Worm (Caenorhabditis elegans): ENCODE data around the gene F08B12.4.

The F08B12.4 gene

DNA sequence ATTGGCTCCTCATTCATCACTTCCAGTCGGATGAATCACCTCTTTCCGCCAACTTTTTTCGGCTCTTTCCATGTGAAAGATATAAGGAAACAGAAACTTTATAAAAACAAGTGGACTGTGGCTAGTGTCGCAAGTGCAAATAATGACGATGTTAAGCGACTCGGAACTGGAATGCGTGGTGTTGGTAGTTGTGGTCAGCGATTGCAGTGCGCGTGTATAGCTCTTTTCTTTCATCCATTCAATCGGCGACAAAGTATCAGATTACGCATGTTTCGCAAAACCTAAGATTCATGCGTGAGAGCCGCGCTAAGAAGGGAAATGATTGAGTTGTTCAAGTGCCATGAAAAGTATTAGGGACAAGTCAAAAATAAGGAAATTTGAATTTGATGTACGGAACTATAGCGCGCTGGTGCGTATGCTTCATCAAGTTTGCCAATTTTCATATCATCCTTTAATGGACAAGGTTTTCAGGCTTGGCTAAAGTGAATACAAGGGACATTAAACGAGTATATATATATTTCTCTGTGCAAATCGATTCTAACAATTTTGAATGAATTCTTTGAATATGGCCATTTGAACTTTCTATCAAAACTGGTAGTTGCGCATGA is 19.7 kb downstream of the F08B12.4 start:
- TF ChIP-seq nhr-67 (tag; optimal IDR thresholded peaks at IDR 0.05) (no peak), hmg-11 (tag; optimal IDR thresholded peaks at IDR 0.05) (no peak), lsy-12 (tag; optimal IDR thresholded peaks at IDR 0.05) (no peak), ztf-4 (tag; optimal IDR thresholded peaks at IDR 0.05) (no peak)

DNA sequence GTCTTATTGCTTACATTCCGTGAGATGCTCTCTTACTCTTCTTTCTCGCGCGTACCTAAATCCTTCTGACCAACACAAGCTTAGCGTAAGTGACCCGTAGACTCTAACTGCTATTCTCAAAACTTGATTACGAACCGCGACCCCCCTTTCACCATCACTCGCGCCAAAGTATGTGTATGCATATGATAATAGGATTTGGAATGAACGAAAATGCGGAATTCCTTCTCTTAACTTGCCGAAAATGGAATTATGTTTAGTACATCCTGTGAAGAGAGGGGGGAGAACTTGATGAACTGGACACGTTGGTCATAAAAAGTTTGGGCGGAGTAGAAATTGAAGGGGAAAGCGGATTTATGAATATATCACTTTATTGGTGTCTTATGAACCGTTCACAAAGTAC is 20.6 kb downstream of the F08B12.4 start:
- TF ChIP-seq fkh-10 (GFP tag; optimal IDR thresholded peaks at IDR 0.05) (peak; percentile 95), ceh-28 (tag; optimal IDR thresholded peaks at IDR 0.05) (no peak), nfya-1 (tag; optimal IDR thresholded peaks at IDR 0.05; ENCODE audit: insufficient read depth) (peak; percentile 11), ceh-9 (tag; optimal IDR thresholded peaks at IDR 0.05) (no peak), pha-4 (tag; optimal IDR thresholded peaks at IDR 0.05) (no peak), nhr-77 (tag; optimal IDR thresholded peaks at IDR 0.05) (no peak), nhr-25 (tag; optimal IDR thresholded peaks at IDR 0.05) (no peak), elt-3 (tag; optimal IDR thresholded peaks at IDR 0.05) (no peak), lin-15B (tag; optimal IDR thresholded peaks at IDR 0.05) (no peak), ztf-11 (tag; optimal IDR thresholded peaks at IDR 0.05) (no peak), elt-2 (tag; optimal IDR thresholded peaks at IDR 0.05) (no peak), daf-12 (tag; optimal IDR thresholded peaks at IDR 0.05) (no peak), lsy-12 (tag; optimal IDR thresholded peaks at IDR 0.05) (no peak), eor-1 (tag; optimal IDR thresholded peaks at IDR 0.05) (no peak), ama-1 (optimal IDR thresholded peaks at IDR 0.05) (no peak), mml-1 (tag; optimal IDR thresholded peaks at IDR 0.05) (no peak)

DNA sequence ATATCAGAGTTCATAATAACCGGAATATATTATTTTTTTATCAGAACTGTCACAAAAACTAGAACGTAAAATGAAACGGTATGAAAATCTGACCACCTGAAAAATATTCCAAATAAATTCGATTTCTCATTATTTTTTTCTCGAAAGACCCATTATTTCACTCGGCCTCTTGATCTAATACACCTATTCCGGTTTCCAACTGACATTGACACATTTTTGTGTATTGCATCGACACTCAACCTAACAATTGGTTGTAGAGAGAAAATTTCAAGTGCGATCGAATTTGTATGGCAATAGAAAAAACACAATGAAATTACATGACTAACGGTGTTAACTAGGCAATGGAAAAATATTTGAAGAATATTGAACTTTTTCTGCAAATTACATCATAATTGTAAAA is 21.6 kb downstream of the F08B12.4 start:
- TF ChIP-seq fos-1 (tag; optimal IDR thresholded peaks at IDR 0.05) (no peak), nhr-23 (tag; optimal IDR thresholded peaks at IDR 0.05) (peak; percentile 26), nhr-25 (tag; optimal IDR thresholded peaks at IDR 0.05) (peak; percentile 1)

DNA sequence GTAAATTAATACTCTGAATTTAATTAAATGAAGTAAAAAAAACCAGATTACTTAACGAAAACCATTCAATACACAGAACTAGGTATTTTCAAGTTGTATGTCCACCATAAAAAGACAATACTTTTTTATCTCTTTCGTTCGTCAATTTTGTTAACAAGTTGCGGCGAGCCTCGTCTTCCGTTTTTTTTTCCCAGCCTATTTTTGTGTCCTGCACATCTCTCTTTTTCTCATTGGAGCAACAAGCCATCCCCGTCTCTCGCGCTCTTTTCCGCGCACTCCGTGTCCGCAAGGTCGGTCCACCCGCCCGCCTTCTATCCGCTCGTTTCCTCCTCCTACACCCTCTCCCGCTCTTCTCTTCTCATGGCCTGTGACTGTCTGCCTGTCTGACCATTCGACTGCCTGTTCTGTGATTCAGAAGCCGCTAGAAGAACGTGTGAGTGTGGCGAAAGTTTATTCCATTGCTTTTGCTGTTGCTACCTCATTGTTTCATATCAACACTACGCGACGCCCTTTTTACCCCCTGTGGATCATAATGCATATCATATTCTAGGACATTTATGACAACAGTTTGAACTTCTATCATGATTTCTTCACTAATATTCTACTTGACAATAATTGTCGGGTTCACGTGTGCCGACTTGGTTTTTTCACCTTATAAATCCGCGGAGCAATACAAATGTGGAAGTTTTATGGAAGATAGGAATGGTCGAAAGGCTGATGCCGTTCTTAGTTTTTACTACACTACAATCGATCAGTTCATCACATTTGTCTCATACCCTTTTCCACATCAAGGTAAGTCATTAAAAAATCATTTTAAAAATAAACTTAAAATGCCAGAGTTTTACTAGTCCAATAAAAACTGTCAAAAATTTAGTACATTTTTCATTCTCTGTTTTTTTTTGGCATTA is 22.7 kb downstream of the F08B12.4 start, which contains the start of the genes F08B12.11 and prmn-1:
F08B12.11 (plus strand) TSS at position 521 of the 908 bp plus-strand sequence.
prmn-1 (plus strand) TSS at position 551 of the 908 bp plus-strand sequence.
- no peak for TF ChIP-seq skn-1 (tag; optimal IDR thresholded peaks at IDR 0.05)
- TF ChIP-seq nfya-1 (tag; optimal IDR thresholded peaks at IDR 0.05; ENCODE audit: insufficient read depth), result peak; percentile 31
- peak; percentile 22 for TF ChIP-seq hmg-11 (tag; optimal IDR thresholded peaks at IDR 0.05)
- peak; percentile 66 for TF ChIP-seq nhr-25 (tag; optimal IDR thresholded peaks at IDR 0.05)
- TF ChIP-seq elt-1 (tag; optimal IDR thresholded peaks at IDR 0.05), result no peak

DNA sequence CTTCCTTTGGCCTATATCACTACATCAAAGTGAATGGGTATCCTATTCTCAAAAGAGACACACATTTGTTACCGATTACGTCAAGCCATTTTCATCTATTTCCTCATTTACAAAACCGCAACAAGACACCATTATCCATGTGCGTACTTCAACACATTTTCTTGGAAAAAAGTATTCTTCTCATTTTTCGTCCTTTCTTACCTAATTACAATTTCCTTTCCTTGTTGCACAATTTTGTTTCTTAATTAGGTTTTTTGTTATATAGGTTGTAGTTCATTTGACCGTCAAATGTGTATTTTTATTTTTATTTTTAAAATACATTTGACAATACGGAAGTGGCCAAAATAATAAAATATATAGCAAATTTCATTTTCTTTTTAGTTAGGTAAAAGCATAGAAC is 24.2 kb downstream of the F08B12.4 start:
- TF ChIP-seq elt-2 (tag; optimal IDR thresholded peaks at IDR 0.05) (no peak), nhr-23 (tag; optimal IDR thresholded peaks at IDR 0.05) (peak; percentile 41)

- TF ChIP-seq zag-1 (tag; optimal IDR thresholded peaks at IDR 0.05) (no peak), ZK546.5 (tag; optimal IDR thresholded peaks at IDR 0.05) (no peak), aly-2 (tag; optimal IDR thresholded peaks at IDR 0.05) (no peak), nhr-237 (tag; optimal IDR thresholded peaks at IDR 0.05) (no peak), daf-12 (tag; optimal IDR thresholded peaks at IDR 0.05) (no peak), hmg-11 (tag; optimal IDR thresholded peaks at IDR 0.05) (no peak), fos-1 (tag; optimal IDR thresholded peaks at IDR 0.05) (no peak), nfya-1 (tag; optimal IDR thresholded peaks at IDR 0.05; ENCODE audit: insufficient read depth) (peak; percentile 34), fkh-10 (GFP tag; optimal IDR thresholded peaks at IDR 0.05) (peak; percentile 20), nhr-77 (tag; optimal IDR thresholded peaks at IDR 0.05) (no peak), pqm-1 (tag; optimal IDR thresholded peaks at IDR 0.05) (no peak), nhr-43 (tag; optimal IDR thresholded peaks at IDR 0.05; ENCODE audit: poor library complexity, severe bottlenecking) (no peak), egl-5 (tag; optimal IDR thresholded peaks at IDR 0.05) (peak; percentile 0), ceh-28 (tag; optimal IDR thresholded peaks at IDR 0.05) (no peak), snpc-4 (tag; optimal IDR thresholded peaks at IDR 0.05) (no peak), ztf-11 (tag; optimal IDR thresholded peaks at IDR 0.05) (no peak), pha-4 (tag; optimal IDR thresholded peaks at IDR 0.05) (no peak), lin-39 (tag; optimal IDR thresholded peaks at IDR 0.05) (peak; percentile 22), lsy-12 (tag; optimal IDR thresholded peaks at IDR 0.05) (no peak), R02D3.7 (tag; optimal IDR thresholded peaks at IDR 0.05) (no peak), ceh-16 (tag; optimal IDR thresholded peaks at IDR 0.05) (no peak), nhr-25 (tag; optimal IDR thresholded peaks at IDR 0.05) (no peak), fkh-2 (tag; optimal IDR thresholded peaks at IDR 0.05) (no peak), lin-15B (tag; optimal IDR thresholded peaks at IDR 0.05) (no peak), egl-27 (tag; optimal IDR thresholded peaks at IDR 0.05) (no peak), nhr-11 (tag; optimal IDR thresholded peaks at IDR 0.05) (no peak), nhr-23 (tag; optimal IDR thresholded peaks at IDR 0.05) (no peak), nhr-12 (tag; optimal IDR thresholded peaks at IDR 0.05) (no peak)
Measured at ce11 chrX:11379135-11379781, 28.3 kb downstream of the F08B12.4 start.

Measured in whole organism, L3 larva.